Fruit fly (Drosophila melanogaster): ENCODE measurements around the gene RhoGAP100F.
A peak's percentile ranks its signal among the peaks of the same experiment; 100 is the strongest.

RhoGAP100F gene

dm6 chr3R:31805228-31805738 is 7.1 kb upstream of the RhoGAP100F start, which contains the start of the genes CG42233 and CG1971:
CG42233 (minus strand) TSS chr3R:31805278.
CG1971 (plus strand) TSS chr3R:31805468.
- no peak for TF ChIP-seq cnc (optimal IDR thresholded peaks at IDR 0.05)
- peak; percentile 30 for TF ChIP-seq Mnt (GFP tag; optimal IDR thresholded peaks at IDR 0.05)
- TF ChIP-seq bab1 (GFP tag; optimal IDR thresholded peaks at IDR 0.05): peak; percentile 12
- peak; percentile 51 for TF ChIP-seq CG11617 (GFP tag; optimal IDR thresholded peaks at IDR 0.05)
- TF ChIP-seq Clk (GFP tag; optimal IDR thresholded peaks at IDR 0.05): no peak
- peak; percentile 39 for TF ChIP-seq CG7045 (GFP tag; optimal IDR thresholded peaks at IDR 0.05)
- TF ChIP-seq Hr96 (GFP tag; optimal IDR thresholded peaks at IDR 0.05): peak; percentile 59
- peak; percentile 34 for TF ChIP-seq CG5204 (GFP tag; optimal IDR thresholded peaks at IDR 0.05)
- TF ChIP-seq cic (GFP tag; optimal IDR thresholded peaks at IDR 0.05): no peak
- TF ChIP-seq Crg-1 (GFP tag; optimal IDR thresholded peaks at IDR 0.05): no peak
- TF ChIP-seq ovo (GFP tag; optimal IDR thresholded peaks at IDR 0.05): no peak
- no peak for TF ChIP-seq toe (GFP tag; optimal IDR thresholded peaks at IDR 0.05)
- peak; percentile 16 for TF ChIP-seq CG1620 (GFP tag; optimal IDR thresholded peaks at IDR 0.05)
- TF ChIP-seq kay (GFP tag; ENCODE audit: borderline replicate concordance): no peak
- TF ChIP-seq CG33017 (tag; optimal IDR thresholded peaks at IDR 0.05): peak; percentile 41
- peak; percentile 40 for TF ChIP-seq pad (GFP tag; optimal IDR thresholded peaks at IDR 0.05)
- TF ChIP-seq CG14711 (tag; optimal IDR thresholded peaks at IDR 0.05): peak; percentile 37
- peak; percentile 1 for TF ChIP-seq CG12768 (GFP tag; optimal IDR thresholded peaks at IDR 0.05)
- peak; percentile 51 for TF ChIP-seq CG7101 (tag; optimal IDR thresholded peaks at IDR 0.05)
- peak; percentile 15 for TF ChIP-seq tj (GFP tag; optimal IDR thresholded peaks at IDR 0.05)

dm6 chr3R:31808571-31808970 is 3.8 kb upstream of the RhoGAP100F start:
- no peak for TF ChIP-seq bab1 (GFP tag; optimal IDR thresholded peaks at IDR 0.05)
- TF ChIP-seq CG1620 (GFP tag; optimal IDR thresholded peaks at IDR 0.05): no peak
- no peak for TF ChIP-seq CG7101 (tag; optimal IDR thresholded peaks at IDR 0.05)
- no peak for TF ChIP-seq toe (GFP tag; optimal IDR thresholded peaks at IDR 0.05)
- TF ChIP-seq Mnt (GFP tag; optimal IDR thresholded peaks at IDR 0.05): no peak
- TF ChIP-seq ovo (GFP tag; optimal IDR thresholded peaks at IDR 0.05): no peak
- TF ChIP-seq cnc (optimal IDR thresholded peaks at IDR 0.05): no peak
- no peak for TF ChIP-seq CG7045 (GFP tag; optimal IDR thresholded peaks at IDR 0.05)
- no peak for TF ChIP-seq cic (GFP tag; optimal IDR thresholded peaks at IDR 0.05)
- TF ChIP-seq CG14711 (tag; optimal IDR thresholded peaks at IDR 0.05): no peak
- no peak for TF ChIP-seq Crg-1 (GFP tag; optimal IDR thresholded peaks at IDR 0.05)
- TF ChIP-seq tj (GFP tag; optimal IDR thresholded peaks at IDR 0.05): no peak

dm6 chr3R:31809622-31810021 is 2.8 kb upstream of the RhoGAP100F start:
- TF ChIP-seq bab1 (GFP tag; optimal IDR thresholded peaks at IDR 0.05): no peak

DNA sequence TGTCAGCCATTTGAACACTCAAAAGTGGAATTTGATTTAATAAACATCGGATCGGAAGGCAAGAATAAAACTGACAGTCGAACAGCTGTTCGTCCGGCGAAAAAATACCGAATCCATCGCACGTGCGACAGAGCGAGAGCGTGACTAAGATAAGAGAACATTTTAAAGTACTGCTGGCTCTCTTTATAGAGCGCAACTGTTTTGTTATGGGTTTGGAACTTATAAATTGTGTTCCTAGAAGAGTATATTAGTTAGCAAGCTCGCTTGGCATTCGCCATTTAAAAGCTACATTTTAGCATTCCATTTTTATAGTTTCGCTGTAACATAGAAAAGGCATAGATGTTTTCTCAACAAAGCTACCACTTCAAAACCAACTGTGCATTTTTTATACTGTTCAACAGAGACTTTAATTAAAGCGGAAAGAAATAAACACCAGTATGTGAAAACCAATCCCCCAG is 2.3 kb upstream of the RhoGAP100F start, which contains the start of gene Rift:
Gene Rift, minus strand, starts transcription at position 114 of the 458 bp plus-strand sequence.
- TF ChIP-seq toe (GFP tag; optimal IDR thresholded peaks at IDR 0.05): no peak
- TF ChIP-seq CG11617 (GFP tag; optimal IDR thresholded peaks at IDR 0.05): peak; percentile 42
- peak; percentile 43 for TF ChIP-seq CG33017 (tag; optimal IDR thresholded peaks at IDR 0.05)
- TF ChIP-seq Mnt (GFP tag; optimal IDR thresholded peaks at IDR 0.05): peak; percentile 79
- no peak for TF ChIP-seq CG14711 (tag; optimal IDR thresholded peaks at IDR 0.05)
- peak; percentile 42 for TF ChIP-seq CG7045 (GFP tag; optimal IDR thresholded peaks at IDR 0.05)
- no peak for TF ChIP-seq kay (GFP tag; ENCODE audit: borderline replicate concordance)
- TF ChIP-seq cic (GFP tag; optimal IDR thresholded peaks at IDR 0.05): no peak
- peak; percentile 40 for TF ChIP-seq Clk (GFP tag; optimal IDR thresholded peaks at IDR 0.05)
- TF ChIP-seq tj (GFP tag; optimal IDR thresholded peaks at IDR 0.05): no peak
- TF ChIP-seq Crg-1 (GFP tag; optimal IDR thresholded peaks at IDR 0.05): no peak
- TF ChIP-seq bab1 (GFP tag; optimal IDR thresholded peaks at IDR 0.05): peak; percentile 37
- TF ChIP-seq cnc (optimal IDR thresholded peaks at IDR 0.05): no peak
- no peak for TF ChIP-seq Hr96 (GFP tag; optimal IDR thresholded peaks at IDR 0.05)
- peak; percentile 30 for TF ChIP-seq CG12768 (GFP tag; optimal IDR thresholded peaks at IDR 0.05)
- TF ChIP-seq CG1620 (GFP tag; optimal IDR thresholded peaks at IDR 0.05): no peak
- no peak for TF ChIP-seq ovo (GFP tag; optimal IDR thresholded peaks at IDR 0.05)
- TF ChIP-seq pad (GFP tag; optimal IDR thresholded peaks at IDR 0.05): peak; percentile 8
- peak; percentile 24 for TF ChIP-seq CG7101 (tag; optimal IDR thresholded peaks at IDR 0.05)
- peak; percentile 22 for TF ChIP-seq CG5204 (GFP tag; optimal IDR thresholded peaks at IDR 0.05)

- TF ChIP-seq CG1620 (GFP tag; optimal IDR thresholded peaks at IDR 0.05): no peak
- no peak for TF ChIP-seq cic (GFP tag; optimal IDR thresholded peaks at IDR 0.05)
- TF ChIP-seq pad (GFP tag; optimal IDR thresholded peaks at IDR 0.05): no peak
- TF ChIP-seq toe (GFP tag; optimal IDR thresholded peaks at IDR 0.05): no peak
- no peak for TF ChIP-seq tj (GFP tag; optimal IDR thresholded peaks at IDR 0.05)
- TF ChIP-seq bab1 (GFP tag; optimal IDR thresholded peaks at IDR 0.05): no peak
- TF ChIP-seq CG7045 (GFP tag; optimal IDR thresholded peaks at IDR 0.05): no peak
- no peak for TF ChIP-seq Hr96 (GFP tag; optimal IDR thresholded peaks at IDR 0.05)
- TF ChIP-seq kay (GFP tag; ENCODE audit: borderline replicate concordance): no peak
- TF ChIP-seq CG14711 (tag; optimal IDR thresholded peaks at IDR 0.05): no peak
- no peak for TF ChIP-seq Clk (GFP tag; optimal IDR thresholded peaks at IDR 0.05)
- no peak for TF ChIP-seq ovo (GFP tag; optimal IDR thresholded peaks at IDR 0.05)
- TF ChIP-seq Mnt (GFP tag; optimal IDR thresholded peaks at IDR 0.05): no peak
- no peak for TF ChIP-seq CG11617 (GFP tag; optimal IDR thresholded peaks at IDR 0.05)
Observed at dm6 chr3R:31812976-31813298, 528 bp downstream of the RhoGAP100F start.

DNA sequence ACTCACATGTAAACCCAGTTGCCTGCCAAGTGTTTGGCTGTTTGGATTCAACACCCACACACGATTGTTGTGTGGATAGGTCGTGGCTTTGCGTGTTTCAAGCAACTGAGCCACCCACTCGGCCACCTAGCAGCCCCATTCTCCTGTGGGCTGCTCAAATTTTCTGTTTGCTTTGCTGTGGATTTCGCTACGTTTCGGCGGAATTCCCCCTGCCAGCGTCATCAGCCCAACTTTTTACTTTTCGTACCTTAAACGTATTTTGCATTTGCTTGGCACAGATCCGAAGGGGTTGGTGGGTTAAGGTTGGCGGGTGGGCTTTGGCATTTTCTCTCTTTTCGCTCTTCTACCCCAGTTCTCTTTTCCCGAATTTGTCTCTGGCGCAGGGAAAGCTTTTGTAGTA is 10.1 kb downstream of the RhoGAP100F start:
- TF ChIP-seq CG33017 (tag; optimal IDR thresholded peaks at IDR 0.05) (no peak), Mnt (GFP tag; optimal IDR thresholded peaks at IDR 0.05) (no peak), toe (GFP tag; optimal IDR thresholded peaks at IDR 0.05) (no peak), CG7101 (tag; optimal IDR thresholded peaks at IDR 0.05) (no peak)

Measured in whole organism, adult.